Worm (Caenorhabditis elegans): ENCODE results near the gene T22E5.1.

T22E5.1 gene

DNA sequence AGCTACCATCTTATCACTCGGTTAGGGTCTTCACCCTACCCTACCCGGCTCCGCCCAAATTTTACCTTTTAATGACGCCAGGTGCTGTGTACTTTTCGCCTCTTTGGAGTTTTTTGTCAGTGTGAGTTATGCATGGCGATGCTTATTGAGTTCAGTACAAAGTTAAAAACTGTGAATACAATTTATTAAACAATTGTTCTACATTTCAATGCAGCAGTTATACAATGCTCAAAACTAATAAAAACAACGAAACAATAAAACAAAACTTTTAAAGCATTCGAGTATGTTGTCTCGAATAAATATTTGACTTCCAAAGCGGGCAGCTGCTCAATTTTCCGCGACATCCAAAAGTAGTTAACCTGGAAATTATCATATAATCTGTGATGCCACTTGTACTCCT, 17.8 kb downstream of the T22E5.1 start, which contains the start of gene ctsa-2 (continued):
- TF ChIP-seq sdc-2 (tag; optimal IDR thresholded peaks at IDR 0.05) (no peak), ceh-48 (tag; optimal IDR thresholded peaks at IDR 0.05) (no peak)

DNA sequence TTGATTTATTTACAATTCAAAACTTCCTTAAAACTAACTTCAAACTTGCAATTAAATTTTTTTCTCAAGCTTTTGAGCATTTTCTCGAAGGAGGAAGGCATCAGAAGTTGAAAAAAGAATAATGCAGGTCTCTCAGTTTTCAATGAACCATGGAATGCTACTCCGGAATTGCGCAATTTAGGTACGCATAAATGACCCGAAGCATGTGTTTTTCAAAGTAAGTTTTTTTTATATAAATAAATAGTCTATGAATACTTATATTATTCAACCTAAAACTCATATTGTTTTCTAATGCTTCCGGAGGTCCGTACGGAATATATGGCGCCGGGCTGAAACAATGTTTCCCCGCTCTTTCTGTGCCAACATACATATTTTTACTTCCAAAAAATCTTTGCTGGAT, 21.0 kb downstream of the T22E5.1 start, which contains the start of gene K10C2.2:
TSS of gene K10C2.2 (minus strand) at position 101 of the 400 bp plus-strand sequence.
- no peak for TF ChIP-seq sdc-2 (tag; optimal IDR thresholded peaks at IDR 0.05)
- no peak for TF ChIP-seq pros-1 (tag; optimal IDR thresholded peaks at IDR 0.05)
- TF ChIP-seq T23F11.4 (GFP tag; optimal IDR thresholded peaks at IDR 0.05): no peak
- TF ChIP-seq unc-55 (GFP tag; optimal IDR thresholded peaks at IDR 0.05): no peak
- TF ChIP-seq K09A11.1 (tag; optimal IDR thresholded peaks at IDR 0.05; ENCODE audit: insufficient read depth): no peak
- no peak for TF ChIP-seq K02D7.2 (tag; optimal IDR thresholded peaks at IDR 0.05)
- no peak for TF ChIP-seq ceh-30 (tag; optimal IDR thresholded peaks at IDR 0.05)

DNA sequence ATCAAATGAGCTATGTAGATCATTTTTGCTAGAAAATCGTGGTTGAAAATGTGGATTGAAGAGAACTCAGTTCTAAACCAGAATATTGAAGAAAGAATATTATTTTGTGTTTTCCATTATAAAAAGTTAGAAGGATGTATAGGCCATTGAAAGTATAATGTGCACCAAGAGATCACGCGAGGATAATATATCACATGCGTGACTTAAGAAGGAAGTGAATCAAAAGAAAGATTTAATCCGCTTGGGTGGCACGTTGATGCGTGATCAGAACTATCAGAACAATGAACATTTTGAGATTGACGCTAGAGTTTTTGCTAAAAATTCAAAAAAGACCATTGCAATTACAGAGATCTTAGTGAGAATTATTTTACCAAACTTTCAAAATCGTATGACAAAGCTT, 23.1 kb downstream of the T22E5.1 start:
- TF ChIP-seq nhr-232 (tag; optimal IDR thresholded peaks at IDR 0.05) (no peak), fax-1 (tag; optimal IDR thresholded peaks at IDR 0.05) (no peak), ahr-1 (tag; optimal IDR thresholded peaks at IDR 0.05) (no peak), hlh-13 (GFP tag; optimal IDR thresholded peaks at IDR 0.05) (no peak), npax-4 (tag; optimal IDR thresholded peaks at IDR 0.05) (no peak), ceh-9 (tag; optimal IDR thresholded peaks at IDR 0.05) (no peak), C38D4.7 (GFP tag; optimal IDR thresholded peaks at IDR 0.05) (no peak)

ce11 chrX:6437545-6437944, 24.9 kb downstream of the T22E5.1 start, which contains the start of gene K10C2.8:
Gene K10C2.8 (minus strand): TSS chrX:6437645.
- TF ChIP-seq nfya-1 (tag; optimal IDR thresholded peaks at IDR 0.05) (no peak), K02D7.2 (tag; optimal IDR thresholded peaks at IDR 0.05) (no peak), ceh-22 (tag; optimal IDR thresholded peaks at IDR 0.05) (no peak), npax-4 (tag; optimal IDR thresholded peaks at IDR 0.05) (no peak), ceh-34 (tag; optimal IDR thresholded peaks at IDR 0.05) (no peak), unc-55 (GFP tag; optimal IDR thresholded peaks at IDR 0.05) (no peak), unc-3 (GFP tag; conservative IDR thresholded peaks at IDR 0.05) (no peak), unc-3 (tag; optimal IDR thresholded peaks at IDR 0.05) (no peak)

DNA sequence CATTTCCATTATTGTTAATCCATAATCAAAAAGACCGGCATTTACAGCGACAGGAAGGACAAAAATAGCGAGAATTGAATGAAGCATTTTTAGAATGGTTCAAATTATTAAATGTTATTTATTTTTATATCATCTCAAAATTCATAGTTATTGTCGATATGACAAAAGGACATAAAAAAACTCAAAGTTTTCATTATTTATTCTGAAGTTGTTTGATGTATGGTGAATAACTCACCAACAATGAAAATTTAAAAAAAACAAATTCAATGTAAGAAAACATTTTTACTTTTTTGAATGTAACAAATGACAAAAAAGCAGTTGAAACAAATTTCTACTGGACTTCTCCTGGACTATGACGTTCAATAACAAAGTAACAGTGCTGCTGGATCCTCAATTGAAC, 27.8 kb downstream of the T22E5.1 start, which contains the start of gene K10C2.14:
TSS of gene K10C2.14 (minus strand) at position 101 of the 400 bp plus-strand sequence.
- no peak for TF ChIP-seq nhr-11 (tag; optimal IDR thresholded peaks at IDR 0.05)
- TF ChIP-seq unc-55 (GFP tag; optimal IDR thresholded peaks at IDR 0.05): no peak
- no peak for TF ChIP-seq elt-4 (tag; optimal IDR thresholded peaks at IDR 0.05)
- TF ChIP-seq ceh-18 (tag; optimal IDR thresholded peaks at IDR 0.05): no peak
- no peak for TF ChIP-seq C38D4.7 (GFP tag; optimal IDR thresholded peaks at IDR 0.05)
- no peak for TF ChIP-seq fkh-6 (tag; optimal IDR thresholded peaks at IDR 0.05)
- no peak for TF ChIP-seq ceh-19 (GFP tag; optimal IDR thresholded peaks at IDR 0.05)
- TF ChIP-seq sox-2 (GFP tag; IDR thresholded peaks at IDR 0.05): no peak
- no peak for TF ChIP-seq ceh-22 (tag; optimal IDR thresholded peaks at IDR 0.05)
- no peak for TF ChIP-seq zip-5 (tag; optimal IDR thresholded peaks at IDR 0.05)
- no peak for TF ChIP-seq hlh-6 (tag; optimal IDR thresholded peaks at IDR 0.05)

DNA sequence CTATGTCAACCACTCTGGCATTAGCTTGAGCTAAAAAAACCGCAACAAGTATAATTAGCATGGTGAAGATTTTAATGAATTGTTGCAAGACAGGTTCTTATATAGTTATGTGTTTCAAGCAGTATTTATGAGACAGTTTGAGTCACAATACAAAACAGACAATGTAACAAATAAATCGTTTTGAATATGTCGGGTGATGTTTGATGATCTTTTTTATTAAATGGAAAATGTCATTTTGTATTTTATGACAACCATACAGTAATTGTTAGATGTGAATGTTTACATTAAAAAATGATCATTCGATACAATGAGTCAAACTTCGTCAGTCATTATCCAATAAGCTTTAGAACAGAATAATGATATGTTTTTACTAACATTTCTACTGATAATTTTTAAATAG, 30.7 kb downstream of the T22E5.1 start, which contains the start of gene K10C2.7:
TSS of gene K10C2.7 (minus strand) at position 101 of the 400 bp plus-strand sequence.
- no peak for TF ChIP-seq ceh-6 (GFP tag; optimal IDR thresholded peaks at IDR 0.05)
- no peak for TF ChIP-seq odd-2 (tag; optimal IDR thresholded peaks at IDR 0.05)
- no peak for TF ChIP-seq tbx-2 (tag; optimal IDR thresholded peaks at IDR 0.05)
- no peak for TF ChIP-seq ceh-14 (tag; optimal IDR thresholded peaks at IDR 0.05)
- TF ChIP-seq eyg-1 (tag; optimal IDR thresholded peaks at IDR 0.05): no peak
